Worm (Caenorhabditis elegans) whole organism, L2 larva: ENCODE measurements around the gene hgrs-1.

Experiments
- ceh-82 ChIP-seq: fragments of 150-350 bp; optimal IDR thresholded peaks from 2 replicates; lab custom pipeline; 2014; ENCODE audit warnings: missing biosample characterization, missing genetic modification characterization
- elt-3 ChIP-seq: sonication (generic microtip); optimal IDR thresholded peaks from 2 replicates; lab custom pipeline; 2017; ENCODE audit warnings: missing biosample characterization, missing genetic modification characterization
- lin-11 ChIP-seq: fragments of 150-350 bp; sonication (generic microtip); optimal IDR thresholded peaks from 2 replicates; lab custom pipeline; 2014; ENCODE audit warnings: missing biosample characterization, missing genetic modification characterization, inconsistent platforms, mixed read lengths
- nhr-11 ChIP-seq: fragments of 150-350 bp; optimal IDR thresholded peaks from 2 replicates; lab custom pipeline; 2014; ENCODE audit warnings: missing biosample characterization, missing genetic modification characterization
- nhr-21 ChIP-seq: fragments of 150-350 bp; optimal IDR thresholded peaks from 2 replicates; lab custom pipeline; 2014; ENCODE audit warnings: missing biosample characterization, missing genetic modification characterization
- nhr-6 ChIP-seq: fragments of 150-350 bp; optimal IDR thresholded peaks from 2 replicates; lab custom pipeline; 2014; ENCODE audit warnings: missing biosample characterization, missing genetic modification characterization
- nhr-77 ChIP-seq: fragments of 150-350 bp; optimal IDR thresholded peaks from 2 replicates; lab custom pipeline; 2014; ENCODE audit warnings: missing biosample characterization, missing genetic modification characterization
- skn-1 ChIP-seq: sonication (generic microtip); optimal IDR thresholded peaks from 2 replicates; lab custom pipeline; 2017; ENCODE audit warnings: missing biosample characterization, missing genetic modification characterization
- unc-39 ChIP-seq: fragments of 150-350 bp; optimal IDR thresholded peaks from 2 replicates; lab custom pipeline; 2014; ENCODE audit warnings: missing biosample characterization, missing genetic modification characterization
- unc-62 ChIP-seq: fragments of 150-350 bp; optimal IDR thresholded peaks from 2 replicates; lab custom pipeline; 2014; ENCODE audit warnings: missing biosample characterization, missing genetic modification reagents, missing genetic modification characterization
- ztf-11 ChIP-seq: sonication (generic microtip); optimal IDR thresholded peaks from 2 replicates; lab custom pipeline; 2017; ENCODE audit warnings: missing biosample characterization, missing genetic modification characterization

ce11 chrIV:8161774-8162173 is 44.1 kb downstream of the hgrs-1 start:
- no peak for TF ChIP-seq ceh-82
- no peak for TF ChIP-seq unc-39 (tag; lab: Kevin White, UChicago)
- no peak for TF ChIP-seq nhr-11
- no peak for TF ChIP-seq nhr-77
- no peak for TF ChIP-seq lin-11 (tag; lab: Kevin White, UChicago)
- no peak for TF ChIP-seq nhr-21 (tag; lab: Kevin White, UChicago)
- no peak for TF ChIP-seq ztf-11 (tag; lab: Kevin White, UChicago)
- no peak for TF ChIP-seq elt-3 (tag; lab: Kevin White, UChicago)
- TF ChIP-seq unc-62 (GFP tag; lab: Kevin White, UChicago), result no peak
- no peak for TF ChIP-seq nhr-6 (tag; lab: Kevin White, UChicago)
- TF ChIP-seq skn-1 (tag; lab: Kevin White, UChicago), result no peak
